Worm (Caenorhabditis elegans) whole organism, young adult: ENCODE data around the gene K04C2.8.

Source experiments
- lin-26 ChIP-seq: fragments of 200-800 bp; sonication (Bioruptor generic); IDR thresholded peaks from 2 replicates; pipeline ENCODE4 v1.3.6; 2022; ENCODE audit warnings: missing genetic modification reagents, missing genetic modification characterization, missing compliant biosample characterization
- lin-35 ChIP-seq, 3 experiments: fragments of 150-350 bp in 2 of 3; sonication (generic microtip) in 1 of 3; optimal IDR thresholded peaks; 2 replicates each; lab custom pipeline; 2014 to 2018; ENCODE audit warnings: missing biosample characterization in 3 of 3, missing genetic modification characterization in 3 of 3, missing genetic modification reagents in 3 of 3
- pha-4 ChIP-seq: fragments of 150-350 bp; sonication (generic microtip); optimal IDR thresholded peaks from 2 replicates; lab custom pipeline; 2014; ENCODE audit warnings: missing biosample characterization, missing genetic modification reagents, missing genetic modification characterization
- repo-1 ChIP-seq: sonication (generic microtip); optimal IDR thresholded peaks from 2 replicates; lab custom pipeline; 2017; ENCODE audit warnings: mild to moderate bottlenecking, missing genetic modification characterization, missing compliant biosample characterization

DNA sequence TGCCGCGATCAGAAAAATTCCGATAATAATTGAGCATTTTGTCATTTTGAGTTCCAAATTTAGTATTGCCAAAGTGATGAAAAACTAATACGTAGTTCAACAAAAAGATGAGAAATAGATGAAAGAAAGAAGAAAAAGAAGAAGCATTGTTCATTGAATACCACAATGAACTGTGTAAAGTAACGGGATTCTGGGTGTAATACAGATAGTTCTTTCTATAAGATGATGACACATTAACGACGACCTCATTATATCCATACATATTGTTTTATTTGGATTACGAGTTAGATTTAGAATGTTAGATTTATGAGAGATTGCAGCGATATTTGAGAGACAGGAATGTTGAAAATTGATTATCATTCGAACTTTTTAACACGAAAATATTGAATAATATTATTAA is 21.5 kb downstream of the K04C2.8 start, which contains the start of gene K04C2.5:
- no peak for TF ChIP-seq pha-4 (tag; lab: Kevin White, UChicago)
- no peak for TF ChIP-seq lin-35 (GFP tag; optimal IDR thresholded peaks at IDR 0.05; lab: Kevin White, UChicago)
- no peak for TF ChIP-seq repo-1 (tag; lab: Kevin White, UChicago)
- TF ChIP-seq lin-26 (GFP tag; lab: Robert Waterston, UW) = no peak
